Worm (Caenorhabditis elegans): ENCODE data around the gene Y75B8A.23.

DNA sequence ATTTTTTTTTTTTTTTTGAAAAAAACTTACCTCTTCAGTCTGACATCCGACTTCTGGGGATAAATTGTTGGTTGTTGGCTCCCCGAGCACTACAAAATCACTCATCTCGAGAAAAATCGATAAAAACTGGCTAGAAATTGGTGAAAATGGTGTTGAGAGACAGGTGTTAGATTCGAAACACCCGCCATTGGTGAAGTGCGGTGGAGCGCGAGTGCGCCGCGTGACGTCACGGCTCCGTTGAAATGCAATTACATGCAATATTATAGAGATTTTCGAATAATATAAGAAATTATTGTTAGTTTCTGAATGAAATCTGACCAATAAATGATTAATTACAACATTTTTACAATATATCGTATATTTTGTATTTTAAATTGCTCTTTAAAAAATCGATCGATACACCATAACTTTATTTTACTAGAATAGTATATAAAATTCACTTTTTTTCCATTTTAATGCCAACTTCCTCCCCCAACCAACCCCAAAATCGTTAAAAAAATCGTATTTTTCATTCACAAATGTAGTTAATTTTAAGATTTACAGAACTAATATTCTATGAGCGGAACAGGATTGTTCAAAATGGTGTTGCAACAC is 24.3 kb upstream of the Y75B8A.23 start, which contains the start of the genes Y75B8A.18 and Y75B8A.19:
- TF ChIP-seq med-1 (GFP tag; optimal IDR thresholded peaks at IDR 0.05; ENCODE audit: insufficient read depth) (no peak), ref-1 (GFP tag; conservative IDR thresholded peaks at IDR 0.05) (no peak), tab-1 (GFP tag; IDR thresholded peaks at IDR 0.05) (no peak), flt-1 (GFP tag; IDR thresholded peaks at IDR 0.05) (no peak), cog-1 (tag; optimal IDR thresholded peaks at IDR 0.05) (no peak), ztf-29 (GFP tag; IDR thresholded peaks at IDR 0.05) (no peak), ztf-23 (GFP tag; IDR thresholded peaks at IDR 0.05) (no peak), T22C8.4 (GFP tag; IDR thresholded peaks at IDR 0.05) (no peak), klf-2 (GFP tag; conservative IDR thresholded peaks at IDR 0.05) (no peak)

Measured in whole organism, midembryonic.